Fruit fly (Drosophila melanogaster): ENCODE measurements around the gene CG32069.

Gene CG32069

DNA sequence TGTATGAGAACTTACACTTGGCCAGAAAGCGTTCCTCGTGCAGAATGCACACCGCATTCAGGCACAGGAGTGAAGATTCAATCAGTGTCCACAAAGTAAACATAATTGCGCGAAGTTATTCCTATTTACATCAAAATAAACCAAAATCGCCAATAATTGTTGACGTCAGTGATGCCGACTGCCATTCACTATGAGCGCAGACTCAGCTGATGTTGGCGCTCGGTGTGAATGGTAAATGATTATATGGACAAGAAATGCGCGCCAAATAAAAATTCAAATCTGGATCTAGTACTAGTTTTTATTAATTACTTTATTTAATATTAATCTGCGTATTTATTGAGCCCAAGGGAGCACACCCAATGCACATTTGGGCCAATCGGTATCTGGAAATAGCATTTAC, at the start of gene CG32069:
Gene CG32069 (minus strand): TSS at position 174 of the 400 bp plus-strand sequence.
- no peak for TF ChIP-seq psq (optimal IDR thresholded peaks at IDR 0.05)

DNA sequence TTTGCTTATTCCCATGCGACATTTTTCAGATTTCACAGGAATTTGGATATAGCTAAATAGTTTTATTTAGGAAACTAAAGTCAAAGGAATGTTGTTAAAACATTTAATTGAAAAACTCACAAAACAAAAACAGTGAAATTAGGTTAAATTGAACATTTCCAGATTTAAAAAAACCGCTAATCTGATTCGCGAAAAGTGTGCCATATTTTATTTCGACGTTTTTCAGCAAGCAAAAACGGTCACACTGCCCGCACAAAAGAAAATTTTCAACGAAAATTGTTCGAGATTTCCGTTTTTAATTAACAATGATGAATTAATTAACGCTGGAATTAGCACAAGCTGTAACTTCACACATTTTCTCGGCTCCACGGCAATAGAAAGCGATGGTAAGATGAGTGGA, 47.0 kb upstream of the CG32069 start, which contains the start of the genes CG34012 and emei:
Gene CG34012 (minus strand): TSS at position 52 of the 400 bp plus-strand sequence.
Gene emei (plus strand): TSS at position 237 of the 400 bp plus-strand sequence.
- no peak for TF ChIP-seq Dll (optimal IDR thresholded peaks at IDR 0.05)
- TF ChIP-seq CG8478 (optimal IDR thresholded peaks at IDR 0.05), result no peak
- no peak for TF ChIP-seq usp (GFP tag; optimal IDR thresholded peaks at IDR 0.05)
- no peak for TF ChIP-seq EcR (GFP tag; optimal IDR thresholded peaks at IDR 0.05)
- TF ChIP-seq psq (optimal IDR thresholded peaks at IDR 0.05), result no peak
- no peak for TF ChIP-seq pan (optimal IDR thresholded peaks at IDR 0.05)

DNA sequence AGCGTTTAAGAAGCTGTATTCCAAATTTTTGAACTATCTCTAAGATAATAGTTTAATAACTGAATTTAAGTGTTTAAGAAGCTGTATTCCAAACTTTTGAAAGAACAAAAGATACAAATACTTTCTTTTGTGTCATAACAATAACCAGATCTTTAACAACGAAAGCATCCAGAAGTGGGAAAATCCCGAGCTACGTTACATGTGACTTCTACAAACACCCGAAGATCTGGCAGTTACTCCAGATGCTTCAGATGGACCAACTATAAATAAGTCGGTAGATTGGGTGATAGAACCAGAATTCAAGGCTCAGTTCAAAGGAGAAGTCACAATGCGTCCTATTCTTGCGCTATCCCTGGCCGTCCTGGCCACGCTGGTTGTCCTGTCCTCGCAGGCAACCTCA, 45.5 kb upstream of the CG32069 start, which contains the start of gene CG12522:
Gene CG12522 (plus strand): TSS at position 301 of the 400 bp plus-strand sequence.
- no peak for TF ChIP-seq pan (optimal IDR thresholded peaks at IDR 0.05)
- no peak for TF ChIP-seq usp (GFP tag; optimal IDR thresholded peaks at IDR 0.05)
- no peak for TF ChIP-seq EcR (GFP tag; optimal IDR thresholded peaks at IDR 0.05)
- no peak for TF ChIP-seq psq (optimal IDR thresholded peaks at IDR 0.05)
- no peak for TF ChIP-seq Dll (optimal IDR thresholded peaks at IDR 0.05)
- TF ChIP-seq CG8478 (optimal IDR thresholded peaks at IDR 0.05), result no peak

DNA sequence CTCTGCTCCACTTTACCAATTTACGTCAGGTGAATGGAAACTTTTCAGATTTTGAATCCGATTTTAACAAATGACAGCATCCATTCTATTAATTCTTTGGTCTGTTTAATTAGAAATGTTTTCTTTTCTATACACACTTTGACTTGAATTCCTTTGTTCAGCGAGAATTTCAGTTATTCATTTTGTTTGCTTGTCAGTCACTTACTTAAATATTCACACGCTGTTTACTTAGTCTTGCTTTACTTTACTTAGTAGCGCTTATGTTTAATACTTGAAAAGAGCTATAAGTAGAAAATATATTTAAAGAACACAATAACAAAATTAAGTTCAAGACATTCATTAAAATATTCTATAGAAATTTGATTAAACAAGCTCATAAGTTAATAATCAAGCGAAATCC, 45.0 kb upstream of the CG32069 start, which contains the start of gene CG32073:
Gene CG32073 (minus strand): TSS at position 151 of the 400 bp plus-strand sequence.
- TF ChIP-seq Dll (optimal IDR thresholded peaks at IDR 0.05) (no peak), CG8478 (optimal IDR thresholded peaks at IDR 0.05) (no peak), usp (GFP tag; optimal IDR thresholded peaks at IDR 0.05) (no peak), EcR (GFP tag; optimal IDR thresholded peaks at IDR 0.05) (no peak), psq (optimal IDR thresholded peaks at IDR 0.05) (no peak), pan (optimal IDR thresholded peaks at IDR 0.05) (no peak)

DNA sequence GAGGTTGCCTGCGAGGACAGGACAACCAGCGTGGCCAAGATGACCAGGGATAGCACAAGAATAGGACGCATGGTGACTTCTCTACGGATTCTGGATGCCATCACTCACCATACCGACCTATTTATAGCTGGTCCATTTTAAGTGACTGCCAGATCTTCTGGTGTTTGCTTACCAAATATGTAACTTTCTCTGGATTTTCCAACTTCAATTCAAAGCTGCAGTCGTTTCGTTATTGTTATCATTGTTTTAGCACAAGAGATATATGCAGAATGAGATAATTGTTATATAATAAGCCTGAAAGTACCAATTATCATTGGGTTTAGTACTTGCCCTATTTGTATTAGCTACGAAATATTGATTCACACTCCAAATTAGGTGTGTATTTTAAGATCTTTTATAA, 41.4 kb upstream of the CG32069 start, which contains the start of gene CG32071:
Gene CG32071 (minus strand): TSS at position 101 of the 400 bp plus-strand sequence.
- TF ChIP-seq pan (optimal IDR thresholded peaks at IDR 0.05), result no peak
- no peak for TF ChIP-seq psq (optimal IDR thresholded peaks at IDR 0.05)
- TF ChIP-seq EcR (GFP tag; optimal IDR thresholded peaks at IDR 0.05), result no peak
- TF ChIP-seq Dll (optimal IDR thresholded peaks at IDR 0.05), result no peak
- no peak for TF ChIP-seq CG8478 (optimal IDR thresholded peaks at IDR 0.05)

DNA sequence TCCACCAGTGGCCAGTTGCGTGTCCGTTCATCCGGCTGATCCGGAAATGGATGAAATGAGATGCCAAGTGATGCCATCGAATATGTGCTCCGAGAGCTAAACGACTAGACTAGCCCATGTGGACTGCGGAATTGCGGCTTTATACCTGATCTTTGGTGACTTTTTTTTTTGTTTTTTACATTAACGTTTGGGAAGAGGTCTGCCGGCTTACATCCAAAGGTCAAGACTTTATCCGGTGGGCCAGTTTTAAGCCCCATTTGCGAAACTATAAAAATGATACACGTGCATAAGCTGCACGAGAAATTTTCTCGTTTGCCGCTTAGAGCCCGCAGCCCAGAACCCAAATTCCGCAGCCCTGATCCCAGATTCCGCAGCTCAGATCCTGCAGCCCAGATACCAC, 40.5 kb upstream of the CG32069 start, which contains the start of gene Elo68alpha:
Gene Elo68alpha (minus strand): TSS at position 101 of the 400 bp plus-strand sequence.
- TF ChIP-seq psq (optimal IDR thresholded peaks at IDR 0.05) (no peak), EcR (GFP tag; optimal IDR thresholded peaks at IDR 0.05) (no peak), pan (optimal IDR thresholded peaks at IDR 0.05) (no peak), Dll (optimal IDR thresholded peaks at IDR 0.05) (no peak), usp (GFP tag; optimal IDR thresholded peaks at IDR 0.05) (no peak), CG8478 (optimal IDR thresholded peaks at IDR 0.05) (no peak)

DNA sequence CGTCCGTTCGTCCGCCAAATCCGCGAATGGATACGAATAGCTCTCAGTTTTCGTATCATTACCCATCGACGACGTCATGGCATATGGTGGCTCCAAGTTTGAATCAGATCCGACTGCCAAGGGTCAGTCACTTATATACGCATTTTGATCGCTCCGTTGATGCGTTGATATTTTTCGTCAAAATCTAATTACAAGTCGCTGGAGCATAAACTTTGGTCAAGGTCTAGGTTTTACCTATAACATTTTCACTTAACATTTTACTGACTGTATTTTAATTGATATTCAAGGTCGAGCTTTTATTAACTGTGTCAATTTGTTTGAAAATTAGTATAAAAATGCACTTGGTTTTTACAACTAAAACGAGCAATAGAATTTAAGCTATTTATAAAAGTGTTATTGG, 39.2 kb upstream of the CG32069 start, which contains the start of gene Elo68beta:
Gene Elo68beta (minus strand): TSS at position 101 of the 400 bp plus-strand sequence.
- no peak for TF ChIP-seq CG8478 (optimal IDR thresholded peaks at IDR 0.05)
- no peak for TF ChIP-seq pan (optimal IDR thresholded peaks at IDR 0.05)
- no peak for TF ChIP-seq psq (optimal IDR thresholded peaks at IDR 0.05)
- no peak for TF ChIP-seq Dll (optimal IDR thresholded peaks at IDR 0.05)
- TF ChIP-seq usp (GFP tag; optimal IDR thresholded peaks at IDR 0.05), result no peak
- TF ChIP-seq EcR (GFP tag; optimal IDR thresholded peaks at IDR 0.05), result no peak

DNA sequence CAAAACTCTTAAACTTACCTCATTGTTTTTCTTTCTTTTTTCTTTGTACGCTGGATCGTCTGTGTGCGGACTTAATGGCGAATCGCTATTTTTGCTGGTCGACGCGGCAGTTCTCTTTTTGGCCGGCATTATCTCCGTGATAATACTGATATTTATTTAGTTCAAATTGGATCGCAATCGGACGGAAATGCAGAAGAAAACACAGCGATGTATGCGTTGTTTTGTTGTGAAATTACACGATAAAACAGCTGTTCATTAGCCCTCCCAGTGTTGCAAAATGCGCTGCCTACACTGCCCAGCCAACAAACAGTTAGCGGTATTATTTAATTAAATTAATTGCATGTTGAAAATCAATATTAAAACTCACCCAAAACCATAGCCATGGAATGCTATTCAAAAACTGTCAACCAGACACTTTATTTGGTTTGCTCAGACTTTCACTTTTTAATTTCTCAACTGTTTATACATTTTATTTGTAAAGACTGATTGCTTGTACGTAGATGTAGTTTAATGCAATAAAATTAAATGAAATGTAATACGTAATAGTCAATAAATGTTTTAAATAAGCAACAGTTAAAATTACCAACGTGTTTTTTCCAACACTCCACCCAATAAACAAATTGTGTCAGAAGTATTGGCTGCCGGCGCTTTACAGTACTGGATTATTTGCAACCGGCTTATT, 35.7 kb upstream of the CG32069 start, which contains the start of the genes Irbp18 and APP-BP1:
Gene Irbp18 (minus strand): TSS at position 205 of the 682 bp plus-strand sequence.
Gene APP-BP1 (plus strand): TSS at position 431 of the 682 bp plus-strand sequence.
- no peak for TF ChIP-seq CG8478 (optimal IDR thresholded peaks at IDR 0.05)
- TF ChIP-seq usp (GFP tag; optimal IDR thresholded peaks at IDR 0.05), result no peak
- TF ChIP-seq EcR (GFP tag; optimal IDR thresholded peaks at IDR 0.05), result no peak
- no peak for TF ChIP-seq pan (optimal IDR thresholded peaks at IDR 0.05)
- TF ChIP-seq Dll (optimal IDR thresholded peaks at IDR 0.05), result no peak
- TF ChIP-seq psq (optimal IDR thresholded peaks at IDR 0.05), result no peak

DNA sequence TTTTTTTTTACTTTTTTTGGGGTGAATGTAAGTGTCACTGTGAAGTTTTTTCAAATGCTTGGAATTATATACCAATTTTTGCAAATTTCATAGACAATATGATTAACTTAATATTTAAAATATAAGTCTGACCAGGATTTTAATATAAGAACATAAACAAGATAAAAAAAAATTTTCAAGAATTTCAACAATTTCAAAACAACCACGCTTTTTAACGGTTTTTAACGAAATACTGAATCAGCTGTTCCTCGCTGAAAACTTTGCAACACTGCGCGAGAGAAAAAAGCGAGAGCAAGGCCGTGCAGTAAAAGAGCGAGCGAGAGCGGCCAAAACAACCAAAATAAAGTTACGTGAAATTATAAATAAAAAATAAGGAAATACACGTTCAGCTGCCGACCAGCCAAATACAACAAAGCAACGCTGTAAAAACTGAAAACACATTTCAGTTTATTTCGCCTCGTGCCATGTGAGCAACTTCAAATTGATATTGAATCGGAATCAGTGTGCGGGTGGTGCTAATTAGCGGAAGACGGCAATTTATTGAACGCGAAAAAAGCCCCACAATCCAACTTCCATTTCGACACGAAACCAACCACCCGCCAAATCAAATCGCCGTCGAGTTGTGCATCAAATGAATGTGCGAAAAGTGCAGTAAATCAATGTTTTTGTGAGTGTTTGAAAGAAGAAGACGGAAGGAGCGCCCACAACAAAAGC, 33.9 kb upstream of the CG32069 start, which contains the start of the genes CG46439, Iyd and CG33947:
Gene CG46439 (minus strand): TSS at position 51 of the 714 bp plus-strand sequence.
Gene Iyd (minus strand): TSS at position 51 of the 714 bp plus-strand sequence.
Gene CG33947 (plus strand): TSS at position 302 of the 714 bp plus-strand sequence.
- no peak for TF ChIP-seq CG8478 (optimal IDR thresholded peaks at IDR 0.05)

DNA sequence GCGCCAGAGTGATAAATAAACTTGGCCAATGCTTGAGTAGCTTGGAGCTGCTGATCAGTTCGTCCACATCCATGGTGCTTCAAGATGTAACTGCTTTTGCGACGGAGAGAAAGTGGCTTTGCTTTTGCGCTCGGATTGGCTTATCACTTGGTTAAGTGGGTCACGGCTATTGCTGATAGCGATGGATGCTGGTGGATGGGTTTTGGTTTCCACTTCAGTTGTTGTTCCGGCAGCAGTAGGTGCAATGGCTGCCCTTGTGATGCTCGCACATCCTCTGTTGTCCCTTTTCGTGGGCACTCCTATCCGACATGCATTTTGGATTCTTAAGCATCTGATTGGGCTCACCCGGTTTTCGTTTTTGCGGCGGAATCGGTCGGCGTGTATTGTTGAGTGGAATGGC, 31.9 kb upstream of the CG32069 start:
- no peak for TF ChIP-seq EcR (GFP tag; optimal IDR thresholded peaks at IDR 0.05)
- no peak for TF ChIP-seq usp (GFP tag; optimal IDR thresholded peaks at IDR 0.05)
- no peak for TF ChIP-seq Dll (optimal IDR thresholded peaks at IDR 0.05)
- TF ChIP-seq pan (optimal IDR thresholded peaks at IDR 0.05), result no peak
- no peak for TF ChIP-seq CG8478 (optimal IDR thresholded peaks at IDR 0.05)
- TF ChIP-seq psq (optimal IDR thresholded peaks at IDR 0.05), result no peak

DNA sequence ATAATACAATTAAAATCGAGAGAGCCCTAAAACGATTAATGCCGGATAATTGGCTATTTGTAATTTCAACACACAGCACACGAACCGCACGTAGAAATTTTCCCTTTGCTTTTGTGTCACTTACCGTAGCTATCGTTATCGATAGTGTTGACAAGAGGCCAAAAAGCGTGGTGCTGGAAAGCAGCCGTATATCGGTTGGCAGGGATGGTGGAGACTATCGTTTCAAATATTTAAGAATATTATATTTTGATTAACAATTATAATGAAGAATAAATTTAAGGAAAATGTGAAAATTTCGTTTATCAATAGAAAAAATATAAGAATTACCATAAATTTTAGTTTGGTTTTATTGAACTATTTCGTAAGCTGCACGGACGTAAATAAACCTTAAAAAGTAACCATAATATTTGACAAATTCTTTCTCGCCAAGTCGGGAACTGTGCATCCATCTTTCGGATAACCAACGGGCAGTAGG, 30.7 kb upstream of the CG32069 start, which contains the start of gene JIL-1:
Gene JIL-1 (minus strand): TSS at position 148 of the 475 bp plus-strand sequence.
- no peak for TF ChIP-seq pan (optimal IDR thresholded peaks at IDR 0.05)

DNA sequence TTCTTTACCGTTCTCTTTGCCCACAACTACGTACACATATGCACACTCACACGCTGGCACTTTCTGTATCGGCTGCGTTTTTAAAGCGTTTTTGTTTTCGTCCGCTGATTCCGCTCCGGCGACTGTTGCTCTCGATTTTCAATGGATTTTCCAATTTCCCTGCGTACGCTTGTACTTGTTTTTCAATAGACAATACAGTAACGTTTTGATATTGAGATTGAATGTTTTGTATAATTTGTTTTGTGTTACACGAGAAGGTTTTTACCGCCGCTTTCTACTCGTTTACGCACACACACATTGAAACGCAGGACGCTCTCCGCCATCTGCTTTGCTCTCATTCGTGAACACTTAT, 30.2 kb upstream of the CG32069 start:
- TF ChIP-seq CG8478 (optimal IDR thresholded peaks at IDR 0.05) (no peak), psq (optimal IDR thresholded peaks at IDR 0.05) (no peak)
